Worm (Caenorhabditis elegans): ENCODE data around the gene C05C10.2.
A peak's percentile ranks its signal among the peaks of the same experiment; 100 is the strongest.

C05C10.2 gene

ce11 chrII:9921622-9922269, at the start of gene C05C10.2:
TSS of gene C05C10.2 (plus strand) at chrII:9922219.
- TF ChIP-seq mdl-1 (tag; optimal IDR thresholded peaks at IDR 0.05) (no peak), elt-1 (tag; optimal IDR thresholded peaks at IDR 0.05) (no peak), unc-39 (tag; optimal IDR thresholded peaks at IDR 0.05) (no peak), C34F6.9 (tag; optimal IDR thresholded peaks at IDR 0.05) (peak; percentile 46), peb-1 (tag; optimal IDR thresholded peaks at IDR 0.05) (no peak), nhr-23 (tag; optimal IDR thresholded peaks at IDR 0.05) (no peak), ama-1 (optimal IDR thresholded peaks at IDR 0.05) (no peak), sem-4 (tag; optimal IDR thresholded peaks at IDR 0.05) (no peak), nhr-129 (tag; optimal IDR thresholded peaks at IDR 0.05) (peak; percentile 4)

ce11 chrII:9872961-9873360, 49.1 kb upstream of the C05C10.2 start, which contains the start of gene chil-8:
TSS of gene chil-8 (minus strand) at chrII:9873061.
- no peak for TF ChIP-seq unc-55 (GFP tag; optimal IDR thresholded peaks at IDR 0.05)
- TF ChIP-seq blmp-1 (tag; optimal IDR thresholded peaks at IDR 0.05; ENCODE audit: insufficient read depth) = no peak
- no peak for TF ChIP-seq ceh-16 (tag; optimal IDR thresholded peaks at IDR 0.05)
- no peak for TF ChIP-seq alr-1 (tag; optimal IDR thresholded peaks at IDR 0.05)
- TF ChIP-seq ztf-4 (tag; optimal IDR thresholded peaks at IDR 0.05) = no peak
- no peak for TF ChIP-seq nhr-25 (tag; optimal IDR thresholded peaks at IDR 0.05)
- TF ChIP-seq ama-1 (optimal IDR thresholded peaks at IDR 0.05) = no peak
- TF ChIP-seq unc-39 (tag; optimal IDR thresholded peaks at IDR 0.05) = no peak
- TF ChIP-seq mab-5 (tag; optimal IDR thresholded peaks at IDR 0.05) = no peak
- no peak for TF ChIP-seq lsy-2 (tag; optimal IDR thresholded peaks at IDR 0.05)
- TF ChIP-seq crh-2 (tag; optimal IDR thresholded peaks at IDR 0.05) = no peak
- no peak for TF ChIP-seq nhr-21 (tag; optimal IDR thresholded peaks at IDR 0.05)
- TF ChIP-seq elt-1 (tag; optimal IDR thresholded peaks at IDR 0.05) = no peak
- TF ChIP-seq ZK546.5 (tag; optimal IDR thresholded peaks at IDR 0.05) = no peak
- no peak for TF ChIP-seq mbf-1 (tag; optimal IDR thresholded peaks at IDR 0.05)

ce11 chrII:9874508-9875229, 47.4 kb upstream of the C05C10.2 start, which contains the start of the genes chil-2 and ctsa-3.2:
TSS of gene chil-2 (minus strand) at chrII:9874608.
TSS of gene ctsa-3.2 (plus strand) at chrII:9875179.
- TF ChIP-seq ztf-4 (tag; optimal IDR thresholded peaks at IDR 0.05) (no peak), sem-4 (tag; optimal IDR thresholded peaks at IDR 0.05) (no peak), unc-55 (GFP tag; optimal IDR thresholded peaks at IDR 0.05) (no peak), egl-27 (tag; optimal IDR thresholded peaks at IDR 0.05) (no peak), ceh-16 (tag; optimal IDR thresholded peaks at IDR 0.05) (no peak), sma-3 (GFP tag; optimal IDR thresholded peaks at IDR 0.05) (no peak), zag-1 (tag; optimal IDR thresholded peaks at IDR 0.05) (no peak), nhr-11 (tag; optimal IDR thresholded peaks at IDR 0.05) (no peak), R02D3.7 (tag; optimal IDR thresholded peaks at IDR 0.05) (no peak), lin-13 (GFP tag; optimal IDR thresholded peaks at IDR 0.05) (no peak)

ce11 chrII:9879815-9880214, 42.2 kb upstream of the C05C10.2 start:
- no peak for TF ChIP-seq snpc-4 (tag; optimal IDR thresholded peaks at IDR 0.05)
- TF ChIP-seq nhr-21 (tag; optimal IDR thresholded peaks at IDR 0.05) = no peak
- no peak for TF ChIP-seq nhr-10 (tag; optimal IDR thresholded peaks at IDR 0.05)
- no peak for TF ChIP-seq nhr-77 (tag; optimal IDR thresholded peaks at IDR 0.05)
- TF ChIP-seq mbf-1 (tag; optimal IDR thresholded peaks at IDR 0.05) = no peak
- no peak for TF ChIP-seq ztf-4 (tag; optimal IDR thresholded peaks at IDR 0.05)
- TF ChIP-seq fos-1 (tag; optimal IDR thresholded peaks at IDR 0.05) = no peak
- no peak for TF ChIP-seq zag-1 (tag; optimal IDR thresholded peaks at IDR 0.05)
- no peak for TF ChIP-seq ztf-11 (tag; optimal IDR thresholded peaks at IDR 0.05)
- TF ChIP-seq lin-13 (GFP tag; optimal IDR thresholded peaks at IDR 0.05) = no peak

- no peak for TF ChIP-seq ztf-1 (GFP tag; conservative IDR thresholded peaks at IDR 0.05)
- TF ChIP-seq nhr-25 (tag; optimal IDR thresholded peaks at IDR 0.05) = peak; percentile 31
- peak; percentile 64 for TF ChIP-seq sma-3 (GFP tag; optimal IDR thresholded peaks at IDR 0.05)
Observed at ce11 chrII:9880826-9881225, 41.2 kb upstream of the C05C10.2 start, which contains the start of gene C08H9.15. TSS of gene C08H9.15 (plus strand) at chrII:9881193.
